Worm (Caenorhabditis elegans) whole organism, L4 larva: ENCODE data around the gene amx-1.

Source experiments
- F37D6.2 ChIP-seq: sonication (generic microtip); optimal IDR thresholded peaks from 2 replicates; lab custom pipeline; 2016; ENCODE audit warnings: mild to moderate bottlenecking, missing genetic modification characterization, missing compliant biosample characterization
- F44E2.7 ChIP-seq: fragments of 200-800 bp; sonication (Bioruptor generic); IDR thresholded peaks from 2 replicates; pipeline ENCODE4 v2.1.2; 2022; ENCODE audit warnings: missing genetic modification characterization, missing compliant biosample characterization
- F49E8.2 ChIP-seq: sonication (generic microtip); optimal IDR thresholded peaks from 2 replicates; lab custom pipeline; 2016; ENCODE audit warnings: missing compliant biosample characterization, mild to moderate bottlenecking, missing genetic modification characterization, borderline replicate concordance
- Y105C5A.15 ChIP-seq: fragments of 200-800 bp; sonication (Bioruptor generic); IDR thresholded peaks from 2 replicates; pipeline ENCODE4 v1.3.6; 2022; ENCODE audit warnings: missing genetic modification characterization, missing compliant biosample characterization
- Y75B8A.6 ChIP-seq: fragments of 200-800 bp; sonication (Bioruptor generic); IDR thresholded peaks from 2 replicates; pipeline ENCODE4 v1.3.6; 2022; ENCODE audit warnings: missing genetic modification reagents, missing genetic modification characterization, missing compliant biosample characterization
- aha-1 ChIP-seq: fragments of 150-350 bp; peaks from one replicate; lab custom pipeline; 2014; ENCODE audit warnings: missing biosample characterization, missing genetic modification characterization
- aly-2 ChIP-seq: sonication (generic microtip); optimal IDR thresholded peaks from 2 replicates; lab custom pipeline; 2018; ENCODE audit warnings: missing biosample characterization, missing genetic modification characterization
- arid-1 ChIP-seq: fragments of 200-800 bp; sonication (Bioruptor generic); conservative IDR thresholded peaks from 2 replicates; pipeline ENCODE4 v1.3.6; 2022; ENCODE audit warnings: missing genetic modification reagents, missing genetic modification characterization, missing compliant biosample characterization
- ceh-28 ChIP-seq: fragments of 150-350 bp; optimal IDR thresholded peaks from 2 replicates; lab custom pipeline; 2014; ENCODE audit warnings: missing biosample characterization, missing genetic modification reagents, missing genetic modification characterization
- ceh-32 ChIP-seq: sonication (generic microtip); optimal IDR thresholded peaks from 2 replicates; lab custom pipeline; 2016; ENCODE audit warnings: mild to moderate bottlenecking, missing genetic modification characterization, missing compliant biosample characterization; ENCODE audit not compliant: poor library complexity
- ctbp-1 ChIP-seq: fragments of 200-800 bp; sonication (Bioruptor generic); IDR thresholded peaks from 2 replicates; pipeline ENCODE4 v1.3.6; 2022; ENCODE audit warnings: missing genetic modification reagents, missing genetic modification characterization, missing compliant biosample characterization
- dmd-6 ChIP-seq: fragments of 200-800 bp; sonication (Bioruptor generic); IDR thresholded peaks from 2 replicates; pipeline ENCODE4 v1.3.6; 2022; ENCODE audit warnings: missing genetic modification reagents, missing genetic modification characterization, missing compliant biosample characterization
- dmd-8 ChIP-seq: fragments of 200-800 bp; sonication (Bioruptor generic); IDR thresholded peaks from 2 replicates; pipeline ENCODE4 v1.3.6; 2022; ENCODE audit warnings: missing genetic modification characterization, missing compliant biosample characterization
- dpl-1 ChIP-seq: fragments of 150-350 bp; optimal IDR thresholded peaks from 2 replicates; lab custom pipeline; 2014; ENCODE audit warnings: missing biosample characterization, missing genetic modification reagents, missing genetic modification characterization
- egl-27 ChIP-seq: sonication (generic microtip); optimal IDR thresholded peaks from 3 replicates; lab custom pipeline; 2017; ENCODE audit warnings: missing biosample characterization, missing genetic modification reagents, missing genetic modification characterization
- egl-43 ChIP-seq: fragments of 200-800 bp; sonication (Bioruptor generic); IDR thresholded peaks from 2 replicates; pipeline ENCODE4 v1.3.6; 2022; ENCODE audit warnings: missing genetic modification reagents, missing genetic modification characterization, missing compliant biosample characterization
- fkh-10 ChIP-seq: fragments of 150-350 bp; optimal IDR thresholded peaks from 2 replicates; lab custom pipeline; 2014; ENCODE audit warnings: missing biosample characterization, missing genetic modification reagents, missing genetic modification characterization
- hlh-11 ChIP-seq: fragments of 200-800 bp; sonication (Bioruptor generic); optimal IDR thresholded peaks from 2 replicates; lab custom pipeline; 2018; ENCODE audit warnings: mild to moderate bottlenecking, missing genetic modification characterization, missing compliant biosample characterization
- jun-1 ChIP-seq: fragments of 150-350 bp; optimal IDR thresholded peaks from 2 replicates; lab custom pipeline; 2014; ENCODE audit warnings: missing biosample characterization, missing genetic modification reagents, missing genetic modification characterization
- lim-7 ChIP-seq: fragments of 200-800 bp; sonication (Bioruptor generic); IDR thresholded peaks from 2 replicates; pipeline ENCODE4 v1.3.6; 2022; ENCODE audit warnings: missing genetic modification characterization, missing compliant biosample characterization
- lin-29 ChIP-seq: fragments of 200-800 bp; sonication (Bioruptor generic); IDR thresholded peaks from 2 replicates; pipeline ENCODE4 v1.3.6; 2022; ENCODE audit warnings: missing genetic modification reagents, missing genetic modification characterization, missing compliant biosample characterization
- madf-5 ChIP-seq, 2 experiments: fragments of 200-800 bp; sonication (Bioruptor generic); IDR thresholded peaks; 2 replicates each; pipeline ENCODE4 v1.3.6; 2022; ENCODE audit warnings: missing compliant biosample characterization in 2 of 2, missing genetic modification characterization in 2 of 2
- mdt-29 ChIP-seq: fragments of 200-800 bp; sonication (Bioruptor generic); IDR thresholded peaks from 2 replicates; pipeline ENCODE4 v1.3.6; 2022; ENCODE audit warnings: missing genetic modification reagents, missing genetic modification characterization, missing compliant biosample characterization
- mep-1 ChIP-seq: fragments of 150-350 bp; sonication (generic microtip); optimal IDR thresholded peaks from 3 replicates; lab custom pipeline; 2014; ENCODE audit warnings: missing biosample characterization, missing genetic modification characterization
- mes-2 ChIP-seq: sonication (generic microtip); optimal IDR thresholded peaks from 2 replicates; lab custom pipeline; 2016; ENCODE audit warnings: missing genotype, mild to moderate bottlenecking, missing genetic modification characterization, missing compliant biosample characterization; ENCODE audit not compliant: poor library complexity, severe bottlenecking
- mxl-2 ChIP-seq: fragments of 200-800 bp; sonication (Bioruptor generic); conservative IDR thresholded peaks from 2 replicates; pipeline ENCODE4 v1.3.6; 2022; ENCODE audit warnings: missing genetic modification reagents, missing genetic modification characterization, missing compliant biosample characterization
- nhr-102 ChIP-seq: sonication (generic microtip); optimal IDR thresholded peaks from 2 replicates; lab custom pipeline; 2016; ENCODE audit warnings: mild to moderate bottlenecking, missing genetic modification characterization, moderate library complexity, missing compliant biosample characterization
- nhr-28 ChIP-seq: fragments of 150-350 bp; optimal IDR thresholded peaks from 2 replicates; lab custom pipeline; 2014; ENCODE audit warnings: missing biosample characterization, missing genetic modification characterization
- nhr-41 ChIP-seq: fragments of 200-800 bp; sonication (Bioruptor generic); IDR thresholded peaks from 2 replicates; pipeline ENCODE4 v1.3.6; 2022; ENCODE audit warnings: missing genetic modification reagents, missing genetic modification characterization, missing compliant biosample characterization
- nhr-48 ChIP-seq: sonication (generic microtip); optimal IDR thresholded peaks from 2 replicates; lab custom pipeline; 2016; ENCODE audit warnings: mild to moderate bottlenecking, missing genetic modification characterization, missing compliant biosample characterization
- nhr-6 ChIP-seq: fragments of 150-350 bp; optimal IDR thresholded peaks from 2 replicates; lab custom pipeline; 2014; ENCODE audit warnings: missing biosample characterization, missing genetic modification characterization
- nhr-77 ChIP-seq: fragments of 150-350 bp; optimal IDR thresholded peaks from 2 replicates; lab custom pipeline; 2014; ENCODE audit warnings: missing biosample characterization, missing genetic modification characterization
- pha-4 ChIP-seq, 2 experiments: fragments of 150-350 bp in 1 of 2; fragments of 200-800 bp in 1 of 2; sonication (Bioruptor generic) in 1 of 2; IDR thresholded peaks in 1 of 2; optimal IDR thresholded peaks in 1 of 2; 2 replicates each; pipeline versions ENCODE4 v1.3.6 to Lab custom; 2014 to 2022; ENCODE audit warnings: missing genetic modification characterization in 2 of 2, missing genetic modification reagents in 2 of 2, missing biosample characterization in 1 of 2, missing compliant biosample characterization in 1 of 2
- rbr-2 ChIP-seq: sonication (generic microtip); optimal IDR thresholded peaks from 2 replicates; lab custom pipeline; 2016; ENCODE audit warnings: missing genotype, missing genetic modification characterization, missing compliant biosample characterization
- saeg-2 ChIP-seq: fragments of 200-800 bp; sonication (Bioruptor generic); IDR thresholded peaks from 2 replicates; pipeline ENCODE4 v1.3.6; 2022; ENCODE audit warnings: missing genetic modification reagents, missing genetic modification characterization, missing compliant biosample characterization
- sdz-12 ChIP-seq: fragments of 200-800 bp; sonication (Bioruptor generic); optimal IDR thresholded peaks from 2 replicates; lab custom pipeline; 2018; ENCODE audit warnings: mild to moderate bottlenecking, missing genetic modification characterization, missing compliant biosample characterization
- spr-1 ChIP-seq: sonication (generic microtip); optimal IDR thresholded peaks from 2 replicates; lab custom pipeline; 2016; ENCODE audit warnings: mild to moderate bottlenecking, missing genetic modification characterization, missing compliant biosample characterization
- tag-97 ChIP-seq: fragments of 200-800 bp; sonication (Bioruptor generic); IDR thresholded peaks from 2 replicates; pipeline ENCODE4 v1.3.6; 2022; ENCODE audit warnings: missing genetic modification characterization, missing compliant biosample characterization
- unc-39 ChIP-seq: sonication (generic microtip); optimal IDR thresholded peaks from 2 replicates; lab custom pipeline; 2017; ENCODE audit warnings: missing biosample characterization, missing genetic modification characterization
- unc-62 ChIP-seq, 3 experiments: fragments of 150-350 bp in 1 of 3; sonication (generic microtip); optimal IDR thresholded peaks in 2 of 3; peaks in 1 of 3; 1 replicate in 1 of 3; 2 replicates in 2 of 3; lab custom pipeline; 2014 to 2017; ENCODE audit warnings: missing biosample characterization in 3 of 3, missing genetic modification characterization in 3 of 3, missing genetic modification reagents in 3 of 3, missing genotype in 1 of 3
- zip-11 ChIP-seq: fragments of 200-800 bp; sonication (Bioruptor generic); IDR thresholded peaks from 2 replicates; pipeline ENCODE4 v1.3.6; 2022; ENCODE audit warnings: missing genetic modification characterization, missing compliant biosample characterization
- zip-2 ChIP-seq: fragments of 150-350 bp; optimal IDR thresholded peaks from 2 replicates; lab custom pipeline; 2014; ENCODE audit warnings: missing biosample characterization, missing genetic modification characterization
- ztf-11 ChIP-seq: fragments of 150-350 bp; optimal IDR thresholded peaks from 2 replicates; lab custom pipeline; 2014; ENCODE audit warnings: missing biosample characterization, missing genetic modification characterization
- ztf-7 ChIP-seq: fragments of 150-350 bp; optimal IDR thresholded peaks from 2 replicates; lab custom pipeline; 2014; ENCODE audit warnings: missing biosample characterization, missing genetic modification characterization

The amx-1 gene

DNA sequence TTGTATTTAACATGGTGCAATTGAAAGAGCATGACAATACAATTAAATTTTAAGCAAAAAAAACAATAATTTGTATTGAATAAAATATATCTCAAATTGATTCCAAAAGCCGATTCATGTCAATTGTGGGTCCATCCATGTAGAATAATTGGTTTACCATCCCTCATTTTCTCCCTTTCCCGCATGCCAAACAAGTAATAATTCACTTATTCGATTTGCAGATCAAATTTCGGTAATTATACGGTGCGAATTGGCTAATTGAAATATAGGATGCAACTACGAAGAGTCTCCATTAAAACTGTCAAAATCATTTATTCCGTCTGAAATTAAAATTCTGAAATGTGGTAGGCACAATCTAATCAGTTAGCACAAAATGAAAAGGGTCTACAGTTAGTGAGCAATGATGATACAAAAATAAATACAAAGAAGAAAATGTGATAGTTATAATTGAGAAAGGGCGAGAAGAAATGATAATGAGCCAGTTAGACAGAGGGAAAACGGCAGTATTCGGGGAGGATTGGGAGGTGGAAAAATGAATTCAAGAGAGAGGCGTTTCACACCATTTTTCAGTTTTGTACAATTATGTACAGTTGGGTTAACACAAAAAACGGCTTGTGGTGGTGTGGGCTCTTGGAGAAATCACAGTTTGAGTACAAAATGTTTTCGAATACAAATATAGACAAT lies 32.4 kb upstream of the amx-1 start (continued):
- no peak for TF ChIP-seq ceh-32 (tag; lab: Kevin White, UChicago)
- no peak for TF ChIP-seq F49E8.2 (tag; lab: Kevin White, UChicago)
- peak; percentile 12 for TF ChIP-seq mes-2
- no peak for TF ChIP-seq F44E2.7 (GFP tag; lab: Robert Waterston, UW)
- no peak for TF ChIP-seq dpl-1
- TF ChIP-seq ceh-28 (tag; lab: Kevin White, UChicago): no peak
- TF ChIP-seq lin-29 (GFP tag; lab: Robert Waterston, UW): no peak
- TF ChIP-seq saeg-2: no peak
- peak; percentile 6 for TF ChIP-seq nhr-48 (tag; lab: Kevin White, UChicago)
- TF ChIP-seq mxl-2 (GFP tag; lab: Robert Waterston, UW): no peak
- 0 out of 2 replicates have a peak, but pooled peaks have one; percentile 6 for TF ChIP-seq arid-1 (GFP tag; lab: Robert Waterston, UW)

DNA sequence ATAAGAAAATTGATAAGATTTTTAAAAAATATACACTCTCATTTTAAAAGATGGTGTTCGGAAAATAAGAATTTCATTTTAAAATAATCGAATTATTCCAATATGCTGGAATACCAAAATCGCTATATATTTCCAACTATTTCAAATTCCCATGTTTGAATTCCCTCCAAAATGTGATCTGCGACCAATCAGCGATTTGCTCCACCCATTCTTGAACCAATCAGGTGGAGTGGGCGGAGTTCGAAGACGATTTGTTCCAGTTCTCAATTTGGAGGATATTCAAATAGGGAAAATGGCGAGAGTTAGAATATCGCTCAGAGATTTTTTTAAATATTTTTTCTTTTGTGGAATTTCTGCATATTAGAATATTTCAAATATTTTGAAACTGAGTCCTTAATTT lies 31.3 kb upstream of the amx-1 start:
- no peak for TF ChIP-seq tag-97
- TF ChIP-seq nhr-28: no peak
- peak; percentile 49 for TF ChIP-seq aha-1 (tag; lab: Kevin White, UChicago)
- no peak for TF ChIP-seq nhr-41
- no peak for TF ChIP-seq pha-4 (GFP tag; IDR thresholded peaks at IDR 0.05; lab: Robert Waterston, UW)
- no peak for TF ChIP-seq pha-4 (tag; optimal IDR thresholded peaks at IDR 0.05; lab: Kevin White, UChicago)
- no peak for TF ChIP-seq egl-27
- TF ChIP-seq dpl-1: peak; percentile 40
- peak; percentile 1 for TF ChIP-seq mep-1 (tag; lab: Kevin White, UChicago)
- no peak for TF ChIP-seq unc-39 (tag; lab: Kevin White, UChicago)
- no peak for TF ChIP-seq F37D6.2
- no peak for TF ChIP-seq F44E2.7 (GFP tag; lab: Robert Waterston, UW)
- TF ChIP-seq lim-7 (GFP tag; lab: Robert Waterston, UW): 0 out of 2 replicates have a peak, but pooled peaks have one; percentile 31

DNA sequence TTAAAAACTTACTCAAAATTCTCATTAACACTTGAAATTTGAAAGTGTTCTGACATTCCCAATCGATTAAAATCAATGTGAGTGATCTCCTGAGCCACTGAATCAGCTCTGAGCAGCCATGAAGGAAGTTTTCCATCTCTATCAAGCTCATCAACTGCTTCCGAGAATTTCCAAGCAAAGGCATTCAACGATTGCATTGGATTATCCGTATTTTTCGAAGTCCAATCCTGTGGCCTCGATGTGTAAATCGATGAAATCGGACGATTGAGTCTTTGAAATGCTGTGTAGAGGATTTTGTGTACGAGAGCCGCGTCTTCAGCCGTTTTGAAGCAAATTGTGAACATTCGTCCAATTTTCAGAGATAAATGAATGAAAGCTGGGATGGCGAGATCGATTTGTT lies 26.3 kb upstream of the amx-1 start:
- TF ChIP-seq aha-1 (tag; lab: Kevin White, UChicago): peak; percentile 21
- TF ChIP-seq mes-2: no peak
- TF ChIP-seq fkh-10: no peak
- TF ChIP-seq hlh-11 (tag; lab: Kevin White, UChicago): no peak
- TF ChIP-seq mdt-29 (GFP tag; lab: Robert Waterston, UW): no peak
- no peak for TF ChIP-seq spr-1
- TF ChIP-seq unc-62 (GFP tag; optimal IDR thresholded peaks at IDR 0.05 in 1 of 2; lab: Kevin White, UChicago): peak in 1 of 2 experiments; percentile 34
- TF ChIP-seq unc-62 (tag; optimal IDR thresholded peaks at IDR 0.05; lab: Kevin White, UChicago): no peak
- TF ChIP-seq dpl-1: no peak

DNA sequence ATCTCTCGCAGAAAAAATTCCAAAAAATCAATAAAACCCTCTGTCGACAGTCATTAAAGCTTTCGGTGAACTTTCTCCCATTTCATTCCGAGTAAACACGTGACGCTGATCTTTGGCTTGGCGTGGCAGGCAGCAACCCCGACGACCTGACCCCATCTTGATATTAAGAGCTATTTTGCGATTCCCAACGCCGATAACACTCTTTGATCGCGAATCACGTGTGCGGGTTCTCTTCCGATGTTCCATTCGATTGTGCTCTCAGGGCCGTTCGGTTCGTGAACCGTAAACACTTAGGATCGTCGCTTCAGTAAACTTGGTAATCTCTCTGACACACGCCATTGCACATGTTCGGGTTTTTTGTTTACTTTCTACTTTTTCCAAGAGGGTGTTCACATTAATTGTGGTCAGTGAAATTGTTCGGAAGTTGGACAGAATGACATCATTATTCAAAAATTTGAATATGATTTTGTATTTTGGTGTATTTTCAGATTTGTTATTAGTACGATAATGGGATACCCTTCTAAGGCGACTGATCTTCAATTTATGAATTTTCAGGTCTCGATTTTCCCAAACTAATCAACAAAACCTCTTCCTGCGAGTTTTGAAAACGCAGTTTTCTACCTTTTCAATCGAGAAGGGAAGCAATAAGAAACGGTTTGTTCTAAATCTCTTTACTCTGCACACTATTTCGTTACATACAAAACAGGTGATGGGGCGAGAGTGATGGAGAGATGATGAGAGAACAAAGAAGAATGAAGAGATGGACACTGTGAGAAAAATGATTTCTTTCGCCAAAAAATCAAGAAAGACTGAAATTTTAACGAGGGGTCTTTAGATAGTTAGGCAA lies 24.8 kb upstream of the amx-1 start:
- no peak for TF ChIP-seq Y105C5A.15 (GFP tag; lab: Robert Waterston, UW)
- TF ChIP-seq dmd-6 (GFP tag; lab: Robert Waterston, UW): peak; percentile 38; the same call in 1 of the 2 replicates
- no peak for TF ChIP-seq rbr-2 (tag; lab: Kevin White, UChicago)
- TF ChIP-seq unc-39 (tag; lab: Kevin White, UChicago): no peak
- TF ChIP-seq sdz-12 (GFP tag; lab: Kevin White, UChicago): no peak
- TF ChIP-seq zip-11 (GFP tag; lab: Robert Waterston, UW): no peak
- no peak for TF ChIP-seq nhr-102 (tag; lab: Kevin White, UChicago)
- TF ChIP-seq dmd-8 (GFP tag; lab: Robert Waterston, UW): no peak
- no peak for TF ChIP-seq nhr-77 (tag; lab: Kevin White, UChicago)
- no peak for TF ChIP-seq aly-2 (tag; lab: Kevin White, UChicago)
- no peak for TF ChIP-seq madf-5 (GFP tag; IDR thresholded peaks at IDR 0.05; lab: Robert Waterston, UW)
- TF ChIP-seq zip-2 (tag; lab: Kevin White, UChicago): no peak
- TF ChIP-seq mdt-29 (GFP tag; lab: Robert Waterston, UW): no peak; the same call in 1 of the 2 replicates
- no peak for TF ChIP-seq ztf-7
- TF ChIP-seq egl-43 (GFP tag; lab: Robert Waterston, UW): no peak
- TF ChIP-seq aha-1 (tag; lab: Kevin White, UChicago): peak; percentile 93
- TF ChIP-seq ztf-11 (tag; lab: Kevin White, UChicago): no peak
- TF ChIP-seq nhr-6 (tag; lab: Kevin White, UChicago): no peak
- no peak for TF ChIP-seq Y75B8A.6
- TF ChIP-seq ctbp-1 (GFP tag; lab: Robert Waterston, UW): no peak
- no peak for TF ChIP-seq jun-1 (tag; lab: Kevin White, UChicago)
